Worm (Caenorhabditis elegans): ENCODE results near the gene gur-3.

DNA sequence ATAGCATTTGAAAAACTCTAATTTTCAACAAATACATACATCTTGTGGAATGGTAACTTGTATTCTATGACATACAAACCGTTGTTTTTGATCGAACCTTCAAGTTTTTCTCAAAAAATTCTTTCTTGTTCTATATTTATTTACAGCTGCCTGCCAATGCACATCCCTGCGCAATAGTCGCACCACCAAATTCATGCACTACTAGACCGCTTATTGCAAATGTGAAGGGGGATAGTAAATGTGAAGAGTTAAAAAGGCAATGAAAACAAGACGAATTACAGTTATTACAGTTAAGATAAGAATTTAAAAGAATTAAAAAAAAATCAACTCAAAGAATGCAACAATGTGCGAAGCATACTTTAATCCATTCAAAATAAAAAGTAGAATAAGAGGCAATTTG is 52.2 kb downstream of the gur-3 start:
- TF ChIP-seq unc-62 (GFP tag; optimal IDR thresholded peaks at IDR 0.05) (no peak), fkh-10 (GFP tag; optimal IDR thresholded peaks at IDR 0.05) (no peak)

Measured in whole organism, L3 larva.